Fruit fly (Drosophila melanogaster) whole organism, embryonic: ENCODE data around the gene CG33946.

ENCODE experiments used
- CG10321 ChIP-seq: fragments of 200-800 bp; sonication (Bioruptor generic); IDR thresholded peaks from 2 replicates; pipeline ENCODE4 v1.3.6; 2022; ENCODE audit warnings: missing biosample characterization, missing genetic modification characterization
- CG10462 ChIP-seq: fragments of 200-800 bp; sonication (Bioruptor generic); optimal IDR thresholded peaks from 2 replicates; lab custom pipeline; 2016; ENCODE audit warnings: missing biosample characterization, missing genetic modification characterization
- CG11456 ChIP-seq: fragments of 200-800 bp; sonication (Bioruptor generic); IDR thresholded peaks from 3 replicates; pipeline ENCODE4 v1.3.6; 2022; ENCODE audit warnings: missing biosample characterization, missing genetic modification characterization
- CG12104 ChIP-seq: fragments of 200-800 bp; sonication (Bioruptor generic); optimal IDR thresholded peaks from 3 replicates; lab custom pipeline; 2016; ENCODE audit warnings: missing biosample characterization, missing genetic modification characterization
- CG12299 ChIP-seq: fragments of 200-800 bp; sonication (Bioruptor generic); optimal IDR thresholded peaks from 2 replicates; lab custom pipeline; 2018; ENCODE audit warnings: missing biosample characterization, mild to moderate bottlenecking, missing genetic modification characterization
- CG13287 ChIP-seq: fragments of 200-800 bp; sonication (Bioruptor generic); IDR thresholded peaks from 2 replicates; pipeline ENCODE4 v1.3.6; 2022; ENCODE audit warnings: missing biosample characterization, missing genetic modification characterization; ENCODE audit not compliant: partially characterized antibody
- CG15269 ChIP-seq: fragments of 200-800 bp; sonication (Bioruptor generic); optimal IDR thresholded peaks from 2 replicates; lab custom pipeline; 2018; ENCODE audit warnings: missing biosample characterization, mild to moderate bottlenecking, missing genetic modification characterization, moderate library complexity
- CG17361 ChIP-seq: fragments of 200-800 bp; sonication (Bioruptor generic); IDR thresholded peaks from 3 replicates; pipeline ENCODE4 v1.3.6; 2022; ENCODE audit warnings: missing biosample characterization, missing genetic modification characterization
- CG18619 ChIP-seq: fragments of 200-800 bp; sonication (Bioruptor generic); optimal IDR thresholded peaks from 3 replicates; lab custom pipeline; 2017; ENCODE audit warnings: missing biosample characterization, mild to moderate bottlenecking, missing genetic modification characterization
- CG2199 ChIP-seq: fragments of 200-800 bp; sonication (Bioruptor generic); IDR thresholded peaks from 3 replicates; pipeline ENCODE4 v1.3.6; 2022; ENCODE audit warnings: missing biosample characterization, missing genetic modification characterization
- CG2875 ChIP-seq: fragments of 200-800 bp; sonication (Bioruptor generic); optimal IDR thresholded peaks from 2 replicates; lab custom pipeline; 2017; ENCODE audit warnings: missing biosample characterization, mild to moderate bottlenecking, missing genetic modification characterization, missing genetic modification reagents
- CG2889 ChIP-seq: fragments of 200-800 bp; sonication (Bioruptor generic); IDR thresholded peaks from 3 replicates; pipeline ENCODE4 v1.3.6; 2022; ENCODE audit warnings: missing biosample characterization, missing genetic modification characterization
- CG31388 ChIP-seq: fragments of 200-800 bp; sonication (Bioruptor generic); optimal IDR thresholded peaks from 2 replicates; lab custom pipeline; 2016; ENCODE audit warnings: missing biosample characterization, missing genetic modification characterization
- CG32767 ChIP-seq: fragments of 200-800 bp; sonication (Bioruptor generic); IDR thresholded peaks from 2 replicates; pipeline ENCODE4 v1.3.6; 2022; ENCODE audit warnings: missing biosample characterization, missing genetic modification characterization
- CG32772 ChIP-seq: fragments of 200-800 bp; sonication (Bioruptor generic); IDR thresholded peaks from 2 replicates; pipeline ENCODE4 v1.3.6; 2022; ENCODE audit warnings: missing biosample characterization, missing genetic modification characterization
- CG34422 ChIP-seq: fragments of 200-800 bp; sonication (Bioruptor generic); IDR thresholded peaks from 3 replicates; pipeline ENCODE4 v1.3.6; 2022; ENCODE audit warnings: missing biosample characterization, missing genetic modification characterization
- CG4854 ChIP-seq: fragments of 200-800 bp; sonication (Bioruptor generic); optimal IDR thresholded peaks from 2 replicates; lab custom pipeline; 2016; ENCODE audit warnings: missing biosample characterization, missing genetic modification characterization, inconsistent platforms
- CG6765 ChIP-seq: fragments of 200-800 bp; sonication (Bioruptor generic); optimal IDR thresholded peaks from 3 replicates; lab custom pipeline; 2017; ENCODE audit warnings: missing biosample characterization, mild to moderate bottlenecking, missing genetic modification characterization
- CG7745 ChIP-seq: fragments of 200-800 bp; sonication (Bioruptor generic); optimal IDR thresholded peaks from 2 replicates; lab custom pipeline; 2018; ENCODE audit warnings: missing biosample characterization, mild to moderate bottlenecking, missing genetic modification characterization, moderate library complexity
- CG7839 ChIP-seq: fragments of 200-800 bp; sonication (Bioruptor generic); optimal IDR thresholded peaks from 3 replicates; lab custom pipeline; 2018; ENCODE audit warnings: missing biosample characterization, mild to moderate bottlenecking, missing genetic modification characterization, moderate library complexity
- CG8281 ChIP-seq: fragments of 200-800 bp; sonication (Bioruptor generic); optimal IDR thresholded peaks from 2 replicates; lab custom pipeline; 2018; ENCODE audit warnings: missing biosample characterization, mild to moderate bottlenecking, missing genetic modification characterization, moderate library complexity
- CG8290 ChIP-seq, 3 experiments: fragments of 200-800 bp; sonication (Bioruptor generic); optimal IDR thresholded peaks; 2 replicates each; lab custom pipeline; 2016 to 2019; ENCODE audit warnings: missing biosample characterization in 3 of 3, missing genetic modification characterization in 3 of 3, mild to moderate bottlenecking in 2 of 3, moderate library complexity in 1 of 3
- CG8359 ChIP-seq: fragments of 200-800 bp; sonication (Bioruptor generic); optimal IDR thresholded peaks from 2 replicates; lab custom pipeline; 2017; ENCODE audit warnings: missing biosample characterization, mild to moderate bottlenecking, missing genetic modification characterization, borderline replicate concordance
- CG9437 ChIP-seq: fragments of 200-800 bp; sonication (Bioruptor generic); optimal IDR thresholded peaks from 2 replicates; lab custom pipeline; 2018; ENCODE audit warnings: missing biosample characterization, mild to moderate bottlenecking, missing genetic modification characterization
- D ChIP-seq, 2 experiments: fragments of 200-800 bp in 1 of 2; fragments of >200 bp in 1 of 2; sonication (Bioruptor generic) in 1 of 2; optimal IDR thresholded peaks; 2 replicates in 1 of 2; 3 replicates in 1 of 2; lab custom pipeline; 2017; ENCODE audit warnings: mild to moderate bottlenecking in 1 of 2, missing biosample characterization in 1 of 2, missing genetic modification characterization in 1 of 2, missing genetic modification reagents in 1 of 2
- E2f1 ChIP-seq: fragments of 200-800 bp; sonication (Bioruptor generic); IDR thresholded peaks from 2 replicates; pipeline ENCODE4 v1.3.6; 2022; ENCODE audit warnings: missing biosample characterization, missing genetic modification characterization
- Gsc ChIP-seq: fragments of 200-800 bp; sonication (Bioruptor generic); IDR thresholded peaks from 2 replicates; pipeline ENCODE4 v1.3.6; 2022; ENCODE audit warnings: missing biosample characterization, missing genetic modification characterization
- Myb ChIP-seq: fragments of 200-800 bp; sonication (Bioruptor generic); optimal IDR thresholded peaks from 2 replicates; lab custom pipeline; 2016; ENCODE audit warnings: missing biosample characterization, missing genetic modification characterization
- Sox100B ChIP-seq: fragments of 200-800 bp; sonication (Bioruptor generic); optimal IDR thresholded peaks from 3 replicates; lab custom pipeline; 2018; ENCODE audit warnings: missing biosample characterization, mild to moderate bottlenecking, missing genetic modification characterization
- Tbp ChIP-seq: fragments of >200 bp; optimal IDR thresholded peaks from 2 replicates; lab custom pipeline; 2018; ENCODE audit warnings: missing biosample characterization, missing genetic modification characterization
- bigmax ChIP-seq: fragments of 200-800 bp; sonication (Bioruptor generic); optimal IDR thresholded peaks from 2 replicates; lab custom pipeline; 2018; ENCODE audit warnings: missing biosample characterization, mild to moderate bottlenecking, missing genetic modification characterization
- corto ChIP-seq: fragments of 200-800 bp; sonication (Bioruptor generic); optimal IDR thresholded peaks from 2 replicates; lab custom pipeline; 2016; ENCODE audit warnings: missing biosample characterization, mild to moderate bottlenecking, missing genetic modification characterization, moderate library complexity
- crc ChIP-seq: fragments of 200-800 bp; sonication (Bioruptor generic); optimal IDR thresholded peaks from 2 replicates; lab custom pipeline; 2016; ENCODE audit warnings: missing biosample characterization, missing genetic modification characterization
- dmrt99B ChIP-seq: fragments of 200-800 bp; sonication (Bioruptor generic); optimal IDR thresholded peaks from 2 replicates; lab custom pipeline; 2018; ENCODE audit warnings: missing biosample characterization, mild to moderate bottlenecking, missing genetic modification characterization, moderate library complexity
- dysf ChIP-seq: fragments of 200-800 bp; sonication (Bioruptor generic); IDR thresholded peaks from 3 replicates; pipeline ENCODE4 v1.3.6; 2022; ENCODE audit warnings: missing biosample characterization, missing genetic modification characterization
- exex ChIP-seq: fragments of 200-800 bp; sonication (Bioruptor generic); optimal IDR thresholded peaks from 4 replicates; lab custom pipeline; 2018; ENCODE audit warnings: missing biosample characterization, mild to moderate bottlenecking, missing genetic modification characterization, moderate library complexity
- fru ChIP-seq: fragments of >200 bp; optimal IDR thresholded peaks from 2 replicates; lab custom pipeline; 2017
- hkb ChIP-seq, 2 experiments: fragments of 200-800 bp in 1 of 2; fragments of >200 bp in 1 of 2; sonication (Bioruptor generic) in 1 of 2; IDR thresholded peaks in 1 of 2; optimal IDR thresholded peaks in 1 of 2; 2 replicates each; pipeline versions ENCODE4 v1.3.6 to Lab custom; 2017 to 2022; ENCODE audit warnings: missing biosample characterization in 1 of 2, missing genetic modification characterization in 1 of 2
- jumu ChIP-seq: fragments of 200-800 bp; sonication (Bioruptor generic); optimal IDR thresholded peaks from 3 replicates; lab custom pipeline; 2016; ENCODE audit warnings: missing biosample characterization, missing genetic modification characterization
- klu ChIP-seq: fragments of 200-800 bp; sonication (Bioruptor generic); IDR thresholded peaks from 2 replicates; pipeline ENCODE4 v1.3.6; 2022; ENCODE audit warnings: missing biosample characterization, missing genetic modification characterization
- kni ChIP-seq: fragments of 200-800 bp; sonication (Bioruptor generic); optimal IDR thresholded peaks from 3 replicates; lab custom pipeline; 2017; ENCODE audit warnings: mild to moderate bottlenecking, missing biosample characterization, missing genetic modification reagents, missing genetic modification characterization
- luna ChIP-seq: fragments of 200-800 bp; sonication (Bioruptor generic); optimal IDR thresholded peaks from 2 replicates; lab custom pipeline; 2016; ENCODE audit warnings: missing biosample characterization, missing genetic modification characterization
- odd ChIP-seq: fragments of 200-800 bp; sonication (Bioruptor generic); optimal IDR thresholded peaks from 2 replicates; lab custom pipeline; 2017; ENCODE audit warnings: missing biosample characterization, mild to moderate bottlenecking, missing genetic modification characterization
- pho ChIP-seq: fragments of 200-800 bp; sonication (Bioruptor generic); optimal IDR thresholded peaks from 2 replicates; lab custom pipeline; 2016; ENCODE audit warnings: missing biosample characterization, missing genetic modification characterization
- pnt ChIP-seq: fragments of 200-800 bp; sonication (Bioruptor generic); optimal IDR thresholded peaks from 3 replicates; lab custom pipeline; 2016; ENCODE audit warnings: missing biosample characterization, missing genetic modification characterization
- pzg ChIP-seq: fragments of 200-800 bp; sonication (Bioruptor generic); optimal IDR thresholded peaks from 3 replicates; lab custom pipeline; 2018; ENCODE audit warnings: missing biosample characterization, mild to moderate bottlenecking, missing genetic modification characterization, moderate library complexity
- schlank ChIP-seq: fragments of 200-800 bp; sonication (Bioruptor generic); optimal IDR thresholded peaks from 2 replicates; lab custom pipeline; 2018; ENCODE audit warnings: missing biosample characterization, mild to moderate bottlenecking, missing genetic modification characterization
- sd ChIP-seq: fragments of 200-800 bp; sonication (Bioruptor generic); optimal IDR thresholded peaks from 3 replicates; lab custom pipeline; 2018; ENCODE audit warnings: missing biosample characterization, mild to moderate bottlenecking, missing genetic modification characterization, moderate library complexity
- sr ChIP-seq: fragments of 200-800 bp; sonication (Bioruptor generic); IDR thresholded peaks from 3 replicates; pipeline ENCODE4 v1.3.6; 2022; ENCODE audit warnings: missing biosample characterization, missing genetic modification characterization
- z ChIP-seq: fragments of 200-800 bp; sonication (Bioruptor generic); IDR thresholded peaks from 3 replicates; pipeline ENCODE4 v1.3.6; 2022; ENCODE audit warnings: missing biosample characterization, missing genetic modification characterization
- zen ChIP-seq: fragments of 200-800 bp; sonication (Bioruptor generic); optimal IDR thresholded peaks from 3 replicates; lab custom pipeline; 2018; ENCODE audit warnings: missing biosample characterization, mild to moderate bottlenecking, missing genetic modification characterization, moderate library complexity

Gene CG33946

dm6 chr3L:6173826-6174255 is 46.5 kb upstream of the CG33946 start, which contains the start of the genes fmt and CG7376 (continued):
- no peak for TF ChIP-seq crc
- TF ChIP-seq Myb = no peak
- peak; percentile 70 for TF ChIP-seq CG13287 (GFP tag; lab: Robert Waterston, UW)
- TF ChIP-seq D (optimal IDR thresholded peaks at IDR 0.05; lab: Kevin White, UChicago) = no peak
- no peak for TF ChIP-seq D (GFP tag; optimal IDR thresholded peaks at IDR 0.05; lab: Kevin White, UChicago)
- peak; percentile 34 for TF ChIP-seq CG12104 (GFP tag; lab: Kevin White, UChicago)
- no peak for TF ChIP-seq kni (GFP tag; lab: Kevin White, UChicago)
- no peak for TF ChIP-seq CG15269 (tag; lab: Kevin White, UChicago)
- no peak for TF ChIP-seq CG2889
- no peak for TF ChIP-seq bigmax
- no peak for TF ChIP-seq dysf (GFP tag; lab: Robert Waterston, UW)
- no peak for TF ChIP-seq pnt (GFP tag; lab: Kevin White, UChicago)
- TF ChIP-seq sd (tag; lab: Kevin White, UChicago) = no peak
- TF ChIP-seq fru (lab: Kevin White, UChicago) = no peak
- no peak for TF ChIP-seq CG8359
- no peak for TF ChIP-seq CG2199 (GFP tag; lab: Robert Waterston, UW)
- TF ChIP-seq E2f1 (GFP tag; lab: Robert Waterston, UW) = no peak
- no peak for TF ChIP-seq sr
- no peak for TF ChIP-seq CG34422 (GFP tag; lab: Robert Waterston, UW)
- no peak for TF ChIP-seq CG32772
- no peak for TF ChIP-seq z
- no peak for TF ChIP-seq Gsc (GFP tag; lab: Robert Waterston, UW)
- TF ChIP-seq corto (GFP tag; lab: Kevin White, UChicago) = no peak
- TF ChIP-seq CG18619 (GFP tag; lab: Kevin White, UChicago) = no peak
- no peak for TF ChIP-seq dmrt99B (tag; lab: Kevin White, UChicago)
- TF ChIP-seq pho (GFP tag; lab: Kevin White, UChicago) = no peak
- no peak for TF ChIP-seq CG2875 (GFP tag; lab: Kevin White, UChicago)
- no peak for TF ChIP-seq CG31388
- TF ChIP-seq Sox100B (GFP tag; lab: Kevin White, UChicago) = no peak
- TF ChIP-seq zen (tag; lab: Kevin White, UChicago) = peak; percentile 59
- peak; percentile 43 for TF ChIP-seq pzg (GFP tag; lab: Kevin White, UChicago)
- no peak for TF ChIP-seq exex
- no peak for TF ChIP-seq CG11456 (GFP tag; lab: Robert Waterston, UW)
- TF ChIP-seq CG7839 (tag; lab: Kevin White, UChicago) = no peak
- TF ChIP-seq CG12299 (tag; lab: Kevin White, UChicago) = no peak
- peak; percentile 37 for TF ChIP-seq hkb (optimal IDR thresholded peaks at IDR 0.05; lab: Kevin White, UChicago)
- TF ChIP-seq hkb (GFP tag; IDR thresholded peaks at IDR 0.05; lab: Robert Waterston, UW) = no peak
- no peak for TF ChIP-seq CG7745
- TF ChIP-seq CG8290 (GFP tag; optimal IDR thresholded peaks at IDR 0.05; lab: Kevin White, UChicago) = no peak
- no peak for TF ChIP-seq CG8290 (tag; optimal IDR thresholded peaks at IDR 0.05; lab: Kevin White, UChicago)
- no peak for TF ChIP-seq CG8281 (tag; lab: Kevin White, UChicago)
- TF ChIP-seq CG6765 (GFP tag; lab: Kevin White, UChicago) = no peak
- no peak for TF ChIP-seq CG17361 (GFP tag; lab: Robert Waterston, UW)
- TF ChIP-seq klu (GFP tag; lab: Robert Waterston, UW) = no peak
- no peak for TF ChIP-seq jumu (GFP tag; lab: Kevin White, UChicago)
- no peak for TF ChIP-seq Tbp (GFP tag; lab: Kevin White, UChicago)
- no peak for TF ChIP-seq CG32767 (GFP tag; lab: Robert Waterston, UW)
- no peak for TF ChIP-seq CG4854
- TF ChIP-seq odd = no peak
- TF ChIP-seq CG9437 = peak; percentile 4
- TF ChIP-seq schlank (tag; lab: Kevin White, UChicago) = no peak
- TF ChIP-seq CG10321 (GFP tag; lab: Robert Waterston, UW) = no peak
- TF ChIP-seq CG10462 = no peak
- TF ChIP-seq luna (GFP tag; lab: Kevin White, UChicago) = no peak
